Worm (Caenorhabditis elegans): ENCODE data around the gene C34C12.6.

Gene C34C12.6

ce11 chrIII:3503286-3503685 lies 20.9 kb downstream of the C34C12.6 start, which contains the start of gene rpl-16:
rpl-16 (minus strand) TSS chrIII:3503604.
- no peak for TF ChIP-seq nhr-6 (tag; optimal IDR thresholded peaks at IDR 0.05)
- TF ChIP-seq unc-39 (tag; optimal IDR thresholded peaks at IDR 0.05): no peak
- TF ChIP-seq nhr-11 (tag; optimal IDR thresholded peaks at IDR 0.05): no peak
- no peak for TF ChIP-seq crh-2 (tag; optimal IDR thresholded peaks at IDR 0.05)
- TF ChIP-seq fos-1 (tag; optimal IDR thresholded peaks at IDR 0.05): no peak
- TF ChIP-seq ztf-1 (GFP tag; conservative IDR thresholded peaks at IDR 0.05): no peak
- TF ChIP-seq ztf-11 (tag; optimal IDR thresholded peaks at IDR 0.05): no peak

ce11 chrIII:3504239-3504638 lies 21.8 kb downstream of the C34C12.6 start:
- TF ChIP-seq Y55F3AM.14 (GFP tag; optimal IDR thresholded peaks at IDR 0.05) (no peak), ZK546.5 (tag; optimal IDR thresholded peaks at IDR 0.05) (no peak), ceh-16 (tag; optimal IDR thresholded peaks at IDR 0.05) (no peak), unc-62 (GFP tag; optimal IDR thresholded peaks at IDR 0.05) (no peak), sma-9 (GFP tag; optimal IDR thresholded peaks at IDR 0.05) (no peak), sma-9 (tag; optimal IDR thresholded peaks at IDR 0.05) (no peak), sem-4 (tag; optimal IDR thresholded peaks at IDR 0.05) (no peak), snpc-4 (tag; optimal IDR thresholded peaks at IDR 0.05) (no peak), egl-27 (tag; optimal IDR thresholded peaks at IDR 0.05) (no peak), nhr-6 (tag; optimal IDR thresholded peaks at IDR 0.05) (no peak), ceh-82 (tag; optimal IDR thresholded peaks at IDR 0.05) (no peak), sma-3 (GFP tag; optimal IDR thresholded peaks at IDR 0.05) (no peak), nhr-129 (tag; optimal IDR thresholded peaks at IDR 0.05) (no peak), lin-11 (tag; optimal IDR thresholded peaks at IDR 0.05) (no peak)

- TF ChIP-seq alr-1 (tag; optimal IDR thresholded peaks at IDR 0.05) (no peak), nhr-10 (tag; optimal IDR thresholded peaks at IDR 0.05) (no peak), ztf-11 (tag; optimal IDR thresholded peaks at IDR 0.05) (no peak), ztf-1 (GFP tag; conservative IDR thresholded peaks at IDR 0.05) (no peak), nhr-11 (tag; optimal IDR thresholded peaks at IDR 0.05) (no peak), lsy-2 (tag; optimal IDR thresholded peaks at IDR 0.05) (peak; percentile 91 to 98), egl-27 (tag; optimal IDR thresholded peaks at IDR 0.05) (no peak), fos-1 (tag; optimal IDR thresholded peaks at IDR 0.05) (peak; percentile 76), zag-1 (tag; optimal IDR thresholded peaks at IDR 0.05) (peak; percentile 29), mbf-1 (tag; optimal IDR thresholded peaks at IDR 0.05) (no peak), ceh-16 (tag; optimal IDR thresholded peaks at IDR 0.05) (peak; percentile 23), sem-4 (tag; optimal IDR thresholded peaks at IDR 0.05) (peak; percentile 43), C34F6.9 (tag; optimal IDR thresholded peaks at IDR 0.05) (peak; percentile 92), sma-3 (GFP tag; optimal IDR thresholded peaks at IDR 0.05) (peak; percentile 64), ama-1 (optimal IDR thresholded peaks at IDR 0.05) (peak; percentile 49), mab-5 (tag; optimal IDR thresholded peaks at IDR 0.05) (peak; percentile 23), nhr-23 (tag; optimal IDR thresholded peaks at IDR 0.05) (no peak), Y55F3AM.14 (GFP tag; optimal IDR thresholded peaks at IDR 0.05) (no peak), blmp-1 (tag; optimal IDR thresholded peaks at IDR 0.05; ENCODE audit: insufficient read depth) (peak; percentile 75), nhr-21 (tag; optimal IDR thresholded peaks at IDR 0.05) (peak; percentile 71), nhr-6 (tag; optimal IDR thresholded peaks at IDR 0.05) (no peak), crh-2 (tag; optimal IDR thresholded peaks at IDR 0.05) (peak; percentile 88), lin-13 (GFP tag; optimal IDR thresholded peaks at IDR 0.05) (peak; percentile 85), unc-55 (GFP tag; optimal IDR thresholded peaks at IDR 0.05) (peak; percentile 93), skn-1 (tag; optimal IDR thresholded peaks at IDR 0.05) (no peak), unc-39 (tag; optimal IDR thresholded peaks at IDR 0.05) (no peak), ztf-4 (tag; optimal IDR thresholded peaks at IDR 0.05) (peak; percentile 40), unc-62 (GFP tag; optimal IDR thresholded peaks at IDR 0.05) (no peak), gmeb-1 (tag; optimal IDR thresholded peaks at IDR 0.05) (peak; percentile 79), nhr-237 (tag; optimal IDR thresholded peaks at IDR 0.05) (no peak), nhr-12 (tag; optimal IDR thresholded peaks at IDR 0.05) (no peak), R02D3.7 (tag; optimal IDR thresholded peaks at IDR 0.05) (no peak), F13H6.1 (tag; optimal IDR thresholded peaks at IDR 0.05) (peak; percentile 60), nhr-77 (tag; optimal IDR thresholded peaks at IDR 0.05) (no peak), dmd-4 (tag; optimal IDR thresholded peaks at IDR 0.05) (no peak), mdl-1 (tag; optimal IDR thresholded peaks at IDR 0.05) (peak in 1 of 2 experiments; percentile 21), ceh-82 (tag; optimal IDR thresholded peaks at IDR 0.05) (no peak), lin-11 (tag; optimal IDR thresholded peaks at IDR 0.05) (peak; percentile 69), peb-1 (tag; optimal IDR thresholded peaks at IDR 0.05) (no peak), snpc-4 (tag; optimal IDR thresholded peaks at IDR 0.05) (peak; percentile 57), elt-3 (tag; optimal IDR thresholded peaks at IDR 0.05) (no peak), sma-9 (GFP tag; optimal IDR thresholded peaks at IDR 0.05) (peak; percentile 55), sma-9 (tag; optimal IDR thresholded peaks at IDR 0.05) (no peak), ZK546.5 (tag; optimal IDR thresholded peaks at IDR 0.05) (no peak), elt-1 (tag; optimal IDR thresholded peaks at IDR 0.05) (no peak), aly-2 (tag; optimal IDR thresholded peaks at IDR 0.05) (no peak), nhr-129 (tag; optimal IDR thresholded peaks at IDR 0.05) (peak; percentile 91), nhr-25 (tag; optimal IDR thresholded peaks at IDR 0.05) (peak; percentile 86)
Measured at ce11 chrIII:3505051-3505548, 22.7 kb downstream of the C34C12.6 start, which contains the start of gene lias-1. lias-1 (minus strand) TSS chrIII:3505101.
